Fruit fly (Drosophila melanogaster) whole organism, embryonic: ENCODE measurements around the gene CG17855.

Experiments used
- Atf-2 ChIP-seq: fragments of 200-800 bp; sonication (Bioruptor generic); optimal IDR thresholded peaks from 2 replicates; lab custom pipeline; 2016; ENCODE audit warnings: missing biosample characterization, missing genetic modification characterization
- Atf3 ChIP-seq: fragments of 200-800 bp; sonication (Bioruptor generic); optimal IDR thresholded peaks from 3 replicates; lab custom pipeline; 2016; ENCODE audit warnings: missing biosample characterization, missing genetic modification characterization
- CG10959 ChIP-seq: fragments of 200-800 bp; sonication (Bioruptor generic); IDR thresholded peaks from 2 replicates; pipeline ENCODE4 v1.3.6; 2022; ENCODE audit warnings: missing biosample characterization, missing genetic modification characterization
- CG12155 ChIP-seq: fragments of 200-800 bp; sonication (Bioruptor generic); optimal IDR thresholded peaks from 3 replicates; lab custom pipeline; 2016; ENCODE audit warnings: missing biosample characterization, missing genetic modification characterization
- CG12236 ChIP-seq: fragments of 200-800 bp; sonication (Bioruptor generic); optimal IDR thresholded peaks from 2 replicates; lab custom pipeline; 2016; ENCODE audit warnings: missing biosample characterization, missing genetic modification characterization
- CG13894 ChIP-seq: fragments of 200-800 bp; sonication (Bioruptor generic); optimal IDR thresholded peaks from 3 replicates; lab custom pipeline; 2018; ENCODE audit warnings: missing biosample characterization, mild to moderate bottlenecking, missing genetic modification characterization, moderate library complexity
- CG14050 ChIP-seq: fragments of 200-800 bp; sonication (Bioruptor generic); IDR thresholded peaks from 3 replicates; pipeline ENCODE4 v1.3.6; 2022; ENCODE audit warnings: missing biosample characterization, missing genetic modification characterization
- CG14965 ChIP-seq: fragments of 200-800 bp; sonication (Bioruptor generic); optimal IDR thresholded peaks from 2 replicates; lab custom pipeline; 2016; ENCODE audit warnings: missing biosample characterization, missing genetic modification characterization, borderline replicate concordance
- CG1647 ChIP-seq: fragments of 200-800 bp; sonication (Bioruptor generic); optimal IDR thresholded peaks from 3 replicates; lab custom pipeline; 2016; ENCODE audit warnings: missing biosample characterization, missing genetic modification characterization
- CG18619 ChIP-seq: fragments of 200-800 bp; sonication (Bioruptor generic); optimal IDR thresholded peaks from 3 replicates; lab custom pipeline; 2017; ENCODE audit warnings: missing biosample characterization, mild to moderate bottlenecking, missing genetic modification characterization
- CG2678 ChIP-seq: fragments of 200-800 bp; sonication (Bioruptor generic); optimal IDR thresholded peaks from 3 replicates; lab custom pipeline; 2019; ENCODE audit warnings: missing biosample characterization, mild to moderate bottlenecking, missing genetic modification characterization, moderate library complexity
- CG3065 ChIP-seq: fragments of 200-800 bp; sonication (Bioruptor generic); optimal IDR thresholded peaks from 2 replicates; lab custom pipeline; 2016; ENCODE audit warnings: missing biosample characterization, missing genetic modification characterization
- CG31441 ChIP-seq: fragments of 200-800 bp; sonication (Bioruptor generic); IDR thresholded peaks from 2 replicates; pipeline ENCODE4 v1.3.6; 2022; ENCODE audit warnings: missing biosample characterization, missing genetic modification characterization
- CG4404 ChIP-seq: fragments of 200-800 bp; sonication (Bioruptor generic); IDR thresholded peaks from 2 replicates; pipeline ENCODE4 v1.3.6; 2022; ENCODE audit warnings: missing biosample characterization, missing genetic modification characterization
- CG4617 ChIP-seq: fragments of 200-800 bp; sonication (Bioruptor generic); optimal IDR thresholded peaks from 3 replicates; lab custom pipeline; 2016; ENCODE audit warnings: missing biosample characterization, missing genetic modification characterization, borderline replicate concordance
- CG6689 ChIP-seq: fragments of 200-800 bp; sonication (Bioruptor generic); IDR thresholded peaks from 2 replicates; pipeline ENCODE4 v1.3.6; 2022; ENCODE audit warnings: missing biosample characterization, missing genetic modification characterization
- CG8388 ChIP-seq: fragments of 200-800 bp; sonication (Bioruptor generic); optimal IDR thresholded peaks from 2 replicates; lab custom pipeline; 2019; ENCODE audit warnings: missing biosample characterization, mild to moderate bottlenecking, missing genetic modification characterization, moderate library complexity
- CG9727 ChIP-seq: fragments of 200-800 bp; sonication (Bioruptor generic); optimal IDR thresholded peaks from 3 replicates; lab custom pipeline; 2017; ENCODE audit warnings: missing biosample characterization, mild to moderate bottlenecking, missing genetic modification characterization
- CG9876 ChIP-seq: fragments of 200-800 bp; sonication (Bioruptor generic); optimal IDR thresholded peaks from 2 replicates; lab custom pipeline; 2016; ENCODE audit warnings: missing biosample characterization, missing genetic modification characterization
- D19A ChIP-seq: fragments of 200-800 bp; optimal IDR thresholded peaks from 3 replicates; lab custom pipeline; 2019; ENCODE audit warnings: missing biosample characterization, mild to moderate bottlenecking, missing genetic modification characterization, moderate library complexity
- D19B ChIP-seq: fragments of 200-800 bp; sonication (Bioruptor generic); optimal IDR thresholded peaks from 2 replicates; lab custom pipeline; 2017; ENCODE audit warnings: missing biosample characterization, mild to moderate bottlenecking, missing genetic modification characterization
- Hand ChIP-seq: fragments of 200-800 bp; sonication (Bioruptor generic); optimal IDR thresholded peaks from 2 replicates; lab custom pipeline; 2017; ENCODE audit warnings: mild to moderate bottlenecking, missing biosample characterization, missing genetic modification reagents, missing genetic modification characterization
- NC2β ChIP-seq: fragments of 200-800 bp; sonication (Bioruptor generic); optimal IDR thresholded peaks from 2 replicates; lab custom pipeline; 2016; ENCODE audit warnings: missing biosample characterization, missing genetic modification characterization
- Ptx1 ChIP-seq: fragments of 200-800 bp; sonication (Bioruptor generic); IDR thresholded peaks from 2 replicates; pipeline ENCODE4 v1.3.6; 2022; ENCODE audit warnings: missing biosample characterization, missing genetic modification characterization
- Spps ChIP-seq: fragments of 200-800 bp; sonication (Bioruptor generic); optimal IDR thresholded peaks from 2 replicates; lab custom pipeline; 2018; ENCODE audit warnings: missing biosample characterization, mild to moderate bottlenecking, missing genetic modification characterization
- TFAM ChIP-seq: fragments of 200-800 bp; sonication (Bioruptor generic); optimal IDR thresholded peaks from 2 replicates; lab custom pipeline; 2017; ENCODE audit warnings: missing biosample characterization, missing genetic modification characterization, inconsistent platforms
- bowl ChIP-seq: fragments of 200-800 bp; sonication (Bioruptor generic); IDR thresholded peaks from 2 replicates; pipeline ENCODE4 v1.3.6; 2022; ENCODE audit warnings: missing biosample characterization, missing genetic modification characterization
- caup ChIP-seq: fragments of 200-800 bp; sonication (Bioruptor generic); optimal IDR thresholded peaks from 3 replicates; lab custom pipeline; 2017; ENCODE audit warnings: missing biosample characterization, mild to moderate bottlenecking, missing genetic modification characterization, moderate library complexity; ENCODE audit not compliant: severe bottlenecking
- croc ChIP-seq: fragments of 200-800 bp; sonication (Bioruptor generic); conservative IDR thresholded peaks from 3 replicates; pipeline ENCODE4 v1.3.6; 2022; ENCODE audit warnings: missing biosample characterization, missing genetic modification characterization
- cwo ChIP-seq: fragments of 200-800 bp; sonication (Bioruptor generic); optimal IDR thresholded peaks from 3 replicates; lab custom pipeline; 2017; ENCODE audit warnings: missing biosample characterization, missing genetic modification characterization, mild to moderate bottlenecking, moderate library complexity, missing genetic modification reagents
- danr ChIP-seq: fragments of 200-800 bp; sonication (Bioruptor generic); IDR thresholded peaks from 2 replicates; pipeline ENCODE4 v1.3.6; 2022; ENCODE audit warnings: missing biosample characterization, missing genetic modification characterization
- fd102C ChIP-seq: fragments of 200-800 bp; sonication (Bioruptor generic); optimal IDR thresholded peaks from 2 replicates; lab custom pipeline; 2018; ENCODE audit warnings: missing biosample characterization, mild to moderate bottlenecking, missing genetic modification characterization, moderate library complexity
- gcm ChIP-seq: fragments of 200-800 bp; sonication (Bioruptor generic); optimal IDR thresholded peaks from 2 replicates; lab custom pipeline; 2019; ENCODE audit warnings: missing biosample characterization, mild to moderate bottlenecking, missing genetic modification characterization, moderate library complexity
- hth ChIP-seq: fragments of >200 bp; optimal IDR thresholded peaks from 2 replicates; lab custom pipeline; 2017; ENCODE audit warnings: inconsistent platforms
- jumu ChIP-seq: fragments of 200-800 bp; sonication (Bioruptor generic); optimal IDR thresholded peaks from 3 replicates; lab custom pipeline; 2016; ENCODE audit warnings: missing biosample characterization, missing genetic modification characterization
- kni ChIP-seq: fragments of 200-800 bp; sonication (Bioruptor generic); optimal IDR thresholded peaks from 3 replicates; lab custom pipeline; 2017; ENCODE audit warnings: mild to moderate bottlenecking, missing biosample characterization, missing genetic modification reagents, missing genetic modification characterization
- lilli ChIP-seq: fragments of 200-800 bp; sonication (Bioruptor generic); optimal IDR thresholded peaks from 3 replicates; lab custom pipeline; 2016; ENCODE audit warnings: missing biosample characterization, missing genetic modification characterization
- lola ChIP-seq, 3 experiments: fragments of >200 bp in 2 of 3; fragments of 200-800 bp in 1 of 3; sonication (Bioruptor generic) in 1 of 3; optimal IDR thresholded peaks; 2 replicates each; lab custom pipeline; 2017 to 2019; ENCODE audit warnings: missing biosample characterization in 3 of 3, missing genetic modification characterization in 3 of 3, mild to moderate bottlenecking in 1 of 3, moderate library complexity in 1 of 3
- nmo ChIP-seq: fragments of 200-800 bp; sonication (Bioruptor generic); optimal IDR thresholded peaks from 2 replicates; lab custom pipeline; 2018; ENCODE audit warnings: missing biosample characterization, mild to moderate bottlenecking, missing genetic modification characterization, moderate library complexity
- oc ChIP-seq: fragments of 200-800 bp; sonication (Bioruptor generic); optimal IDR thresholded peaks from 2 replicates; lab custom pipeline; 2018; ENCODE audit warnings: missing biosample characterization, mild to moderate bottlenecking, missing genetic modification characterization, moderate library complexity
- org-1 ChIP-seq: fragments of 200-800 bp; sonication (Bioruptor generic); optimal IDR thresholded peaks from 2 replicates; lab custom pipeline; 2017; ENCODE audit warnings: missing biosample characterization, missing genetic modification characterization
- sens-2 ChIP-seq: fragments of 200-800 bp; sonication (Bioruptor generic); IDR thresholded peaks from 2 replicates; pipeline ENCODE4 v1.3.6; 2022; ENCODE audit warnings: missing biosample characterization, missing genetic modification characterization
- seq ChIP-seq: fragments of 200-800 bp; sonication (Bioruptor generic); IDR thresholded peaks from 2 replicates; pipeline ENCODE4 v1.3.6; 2022; ENCODE audit warnings: missing biosample characterization, missing genetic modification characterization
- sr ChIP-seq: fragments of 200-800 bp; sonication (Bioruptor generic); IDR thresholded peaks from 3 replicates; pipeline ENCODE4 v1.3.6; 2022; ENCODE audit warnings: missing biosample characterization, missing genetic modification characterization
- tin ChIP-seq: fragments of 200-800 bp; sonication (Bioruptor generic); optimal IDR thresholded peaks from 3 replicates; lab custom pipeline; 2016; ENCODE audit warnings: missing biosample characterization, missing genetic modification characterization
- tll ChIP-seq, 2 experiments: fragments of 200-800 bp in 1 of 2; fragments of >200 bp in 1 of 2; sonication (Bioruptor generic) in 1 of 2; optimal IDR thresholded peaks; 2 replicates each; lab custom pipeline; 2017 to 2019; ENCODE audit warnings: missing biosample characterization in 2 of 2, missing genetic modification characterization in 2 of 2, mild to moderate bottlenecking in 1 of 2, moderate library complexity in 1 of 2
- trh ChIP-seq: fragments of 200-800 bp; sonication (Bioruptor generic); optimal IDR thresholded peaks from 2 replicates; lab custom pipeline; 2016; ENCODE audit warnings: missing biosample characterization, missing genetic modification characterization
- tup ChIP-seq: fragments of 200-800 bp; sonication (Bioruptor generic); optimal IDR thresholded peaks from 2 replicates; lab custom pipeline; 2016; ENCODE audit warnings: missing biosample characterization, mild to moderate bottlenecking, missing genetic modification characterization, moderate library complexity
- usp ChIP-seq: fragments of >200 bp; optimal IDR thresholded peaks from 2 replicates; lab custom pipeline; 2017; ENCODE audit warnings: missing biosample characterization, missing genetic modification characterization
- zen2 ChIP-seq: fragments of 200-800 bp; sonication (Bioruptor generic); IDR thresholded peaks from 3 replicates; pipeline ENCODE4 v1.3.6; 2022; ENCODE audit warnings: missing biosample characterization, missing genetic modification characterization; ENCODE audit not compliant: partially characterized antibody

CG17855 gene

DNA sequence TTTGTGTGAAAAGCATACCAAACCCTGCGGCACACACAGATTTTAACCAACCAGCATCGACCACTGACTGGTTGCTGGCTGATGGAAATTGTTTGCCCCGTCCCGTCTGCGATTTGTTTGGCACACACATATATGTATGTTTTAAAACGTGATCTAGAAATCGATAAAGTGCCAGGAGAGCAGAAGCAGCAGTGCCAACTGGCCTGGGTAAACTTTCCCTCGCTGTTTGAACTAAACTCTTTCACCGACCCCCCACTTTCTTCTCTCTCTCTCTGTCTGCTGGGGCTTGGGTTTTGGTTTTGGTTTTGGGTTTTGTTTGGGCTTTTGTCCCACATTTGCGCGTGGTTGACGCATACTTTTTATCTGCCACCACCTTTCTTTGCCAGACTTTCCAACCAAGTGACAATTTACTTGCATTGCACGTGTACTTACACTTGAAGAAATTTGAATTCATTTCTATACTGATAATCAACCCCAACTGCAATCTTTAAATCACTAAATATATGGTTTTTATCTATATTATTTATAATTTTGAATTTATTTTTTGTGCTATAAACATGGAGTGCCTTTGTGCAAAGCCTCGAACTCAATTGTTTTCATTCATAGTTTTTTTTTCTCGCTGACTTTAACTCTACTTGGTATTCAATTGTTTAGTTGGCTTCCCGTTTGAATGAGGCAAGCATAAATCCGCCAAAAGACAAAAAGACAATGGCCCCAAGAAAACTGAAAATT is 34.8 kb upstream of the CG17855 start (continued):
- TF ChIP-seq CG2678 (peak; percentile 30), CG1647 (GFP tag; lab: Kevin White, UChicago) (no peak), sens-2 (GFP tag; lab: Robert Waterston, UW) (no peak), trh (GFP tag; lab: Kevin White, UChicago) (no peak), tup (GFP tag; lab: Kevin White, UChicago) (no peak), Atf3 (GFP tag; lab: Kevin White, UChicago) (no peak), CG9727 (GFP tag; lab: Kevin White, UChicago) (no peak), Ptx1 (no peak), CG31441 (peak; percentile 58), oc (peak; percentile 30), caup (GFP tag; lab: Kevin White, UChicago) (no peak), bowl (no peak), D19A (tag; lab: Kevin White, UChicago) (peak; percentile 35), sr (GFP tag; lab: Robert Waterston, UW) (no peak), NC2β (GFP tag; lab: Kevin White, UChicago) (no peak), Atf-2 (GFP tag; lab: Kevin White, UChicago) (no peak), CG6689 (GFP tag; lab: Robert Waterston, UW) (0 out of 2 replicates have a peak, but pooled peaks have one; percentile 4), CG3065 (GFP tag; lab: Kevin White, UChicago) (no peak), lola (GFP tag; optimal IDR thresholded peaks at IDR 0.05; lab: Kevin White, UChicago) (no peak), org-1 (no peak), usp (no peak), danr (GFP tag; lab: Robert Waterston, UW) (no peak), croc (GFP tag; lab: Robert Waterston, UW) (no peak), Spps (no peak), kni (GFP tag; lab: Kevin White, UChicago) (peak; percentile 51), CG12155 (GFP tag; lab: Kevin White, UChicago) (no peak), CG8388 (GFP tag; lab: Kevin White, UChicago) (peak; percentile 45), gcm (GFP tag; lab: Kevin White, UChicago) (no peak), CG18619 (GFP tag; lab: Kevin White, UChicago) (no peak), TFAM (GFP tag; lab: Kevin White, UChicago) (no peak), zen2 (GFP tag; lab: Robert Waterston, UW) (no peak), CG14965 (GFP tag; lab: Kevin White, UChicago) (no peak), Hand (GFP tag; lab: Kevin White, UChicago) (no peak), CG10959 (GFP tag; lab: Robert Waterston, UW) (no peak), CG12236 (GFP tag; lab: Kevin White, UChicago) (no peak), fd102C (no peak), nmo (GFP tag; lab: Kevin White, UChicago) (peak; percentile 34), jumu (GFP tag; lab: Kevin White, UChicago) (no peak), cwo (GFP tag; lab: Kevin White, UChicago) (peak; percentile 21), tll (GFP tag; optimal IDR thresholded peaks at IDR 0.05; lab: Kevin White, UChicago) (no peak), CG4617 (GFP tag; lab: Kevin White, UChicago) (no peak), hth (lab: Kevin White, UChicago) (no peak), D19B (GFP tag; lab: Kevin White, UChicago) (no peak), CG9876 (GFP tag; lab: Kevin White, UChicago) (no peak), CG13894 (tag; lab: Kevin White, UChicago) (no peak), CG4404 (GFP tag; lab: Robert Waterston, UW) (no peak), lilli (GFP tag; lab: Kevin White, UChicago) (no peak), CG14050 (GFP tag; lab: Robert Waterston, UW) (no peak), seq (GFP tag; lab: Robert Waterston, UW) (no peak), tin (no peak)
